Worm (Caenorhabditis elegans): ENCODE data around the gene B0403.6.

DNA sequence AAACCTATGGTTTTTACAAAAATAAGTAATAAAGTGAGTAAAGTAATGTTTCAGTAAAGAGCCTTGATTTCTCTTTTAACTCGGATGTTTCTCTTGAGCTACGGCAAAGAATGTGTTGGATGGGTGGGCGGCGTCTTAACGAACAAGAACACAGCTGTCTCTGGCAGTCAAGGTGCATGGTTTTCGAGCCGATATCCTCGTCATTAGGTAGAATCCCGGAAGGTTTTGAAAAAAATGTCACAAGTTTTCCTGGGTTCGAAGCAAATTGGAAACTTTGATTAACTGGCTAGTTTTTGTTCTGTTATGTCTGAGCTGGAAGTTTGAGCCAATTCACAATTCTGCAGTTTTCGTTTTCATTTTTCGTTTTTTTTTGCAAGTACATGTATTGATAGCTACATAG, at the start of gene B0403.6:
- no peak for TF ChIP-seq nhr-237 (tag; optimal IDR thresholded peaks at IDR 0.05)
- no peak for TF ChIP-seq tbx-2 (tag; optimal IDR thresholded peaks at IDR 0.05)
- TF ChIP-seq fos-1 (tag; optimal IDR thresholded peaks at IDR 0.05): no peak
- TF ChIP-seq zag-1 (tag; optimal IDR thresholded peaks at IDR 0.05): no peak
- no peak for TF ChIP-seq lsy-12 (tag; optimal IDR thresholded peaks at IDR 0.05)
- no peak for TF ChIP-seq aly-2 (tag; optimal IDR thresholded peaks at IDR 0.05)
- TF ChIP-seq elt-1 (tag; optimal IDR thresholded peaks at IDR 0.05): no peak
- TF ChIP-seq nhr-11 (tag; optimal IDR thresholded peaks at IDR 0.05): no peak
